Worm (Caenorhabditis elegans): Measurements from ENCODE around the gene K08D8.3.

K08D8.3 gene

ce11 chrIV:12942633-12943032, 36.2 kb upstream of the K08D8.3 start, which contains the start of gene dct-19:
dct-19 (plus strand) TSS chrIV:12942933.
- no peak for TF ChIP-seq jun-1 (tag; optimal IDR thresholded peaks at IDR 0.05)
- no peak for TF ChIP-seq zfp-3 (GFP tag; conservative IDR thresholded peaks at IDR 0.05)
- TF ChIP-seq lin-29 (GFP tag; IDR thresholded peaks at IDR 0.05), result no peak
- no peak for TF ChIP-seq fkh-10 (GFP tag; optimal IDR thresholded peaks at IDR 0.05)
- TF ChIP-seq zip-11 (GFP tag; IDR thresholded peaks at IDR 0.05), result no peak
- no peak for TF ChIP-seq dve-1 (tag; optimal IDR thresholded peaks at IDR 0.05; ENCODE audit: insufficient read depth)

DNA sequence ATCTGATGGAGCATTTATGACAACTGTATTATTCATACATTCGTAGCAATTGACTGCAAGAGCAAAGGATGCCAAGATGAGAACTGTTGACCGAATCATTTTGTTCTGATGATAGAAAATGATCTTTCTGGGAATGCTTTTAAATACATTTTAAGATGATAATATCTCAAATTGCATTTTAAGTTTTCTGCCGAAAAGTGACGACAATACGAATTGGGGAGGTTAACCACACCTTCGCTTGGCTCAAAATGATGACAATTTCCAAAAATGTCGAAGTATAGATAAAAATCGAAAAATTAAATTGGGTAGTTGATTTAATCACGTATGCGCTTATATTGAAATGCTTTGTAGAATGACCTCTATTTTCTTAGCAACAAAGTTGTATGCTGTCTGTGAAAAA, 34.8 kb upstream of the K08D8.3 start, which contains the start of gene dod-24:
dod-24 (minus strand) TSS at position 101 of the 400 bp plus-strand sequence.
- TF ChIP-seq rbr-2 (tag; optimal IDR thresholded peaks at IDR 0.05) (no peak), hlh-11 (tag; optimal IDR thresholded peaks at IDR 0.05) (no peak), hlh-30 (tag; optimal IDR thresholded peaks at IDR 0.05; ENCODE audit: insufficient read depth) (no peak), nhr-42 (GFP tag; IDR thresholded peaks at IDR 0.05) (no peak), ceh-32 (tag; optimal IDR thresholded peaks at IDR 0.05; ENCODE audit: poor library complexity) (no peak), T26A8.4 (GFP tag; IDR thresholded peaks at IDR 0.05) (no peak), madf-9 (GFP tag; conservative IDR thresholded peaks at IDR 0.05) (no peak), dmd-9 (GFP tag; IDR thresholded peaks at IDR 0.05) (no peak), lin-15B (tag; optimal IDR thresholded peaks at IDR 0.05) (no peak), mxl-3 (GFP tag; optimal IDR thresholded peaks at IDR 0.05) (no peak)

ce11 chrIV:12936221-12936776, 29.8 kb upstream of the K08D8.3 start, which contains the start of the genes cld-1 and dod-21:
cld-1 (minus strand) TSS chrIV:12936271.
dod-21 (plus strand) TSS chrIV:12936738.
- TF ChIP-seq daf-16 (GFP tag; optimal IDR thresholded peaks at IDR 0.05), result no peak
- TF ChIP-seq daf-16 (tag; optimal IDR thresholded peaks at IDR 0.05), result peak; percentile 47
- TF ChIP-seq nhr-42 (GFP tag; IDR thresholded peaks at IDR 0.05), result no peak
- TF ChIP-seq vab-7 (GFP tag; IDR thresholded peaks at IDR 0.05), result no peak
- TF ChIP-seq lin-38 (GFP tag; IDR thresholded peaks at IDR 0.05), result no peak
- TF ChIP-seq nhr-25 (tag; optimal IDR thresholded peaks at IDR 0.05; ENCODE audit: borderline replicate concordance, insufficient read depth), result no peak
- TF ChIP-seq spr-3 (GFP tag; optimal IDR thresholded peaks at IDR 0.05), result no peak
- no peak for TF ChIP-seq lir-3 (tag; optimal IDR thresholded peaks at IDR 0.05)
- no peak for TF ChIP-seq zfp-2 (tag; optimal IDR thresholded peaks at IDR 0.05)
- 0 out of 2 replicates have a peak, but pooled peaks have one; percentile 20 for TF ChIP-seq lin-1 (GFP tag; IDR thresholded peaks at IDR 0.05)
- TF ChIP-seq nhr-77 (tag; optimal IDR thresholded peaks at IDR 0.05), result peak; percentile 11
- TF ChIP-seq cey-2 (tag; optimal IDR thresholded peaks at IDR 0.05; ENCODE audit: borderline replicate concordance, insufficient read depth), result no peak
- no peak for TF ChIP-seq unc-130 (GFP tag; optimal IDR thresholded peaks at IDR 0.05)
- no peak for TF ChIP-seq ceh-20 (GFP tag; IDR thresholded peaks at IDR 0.05)
- no peak for TF ChIP-seq mes-2 (tag; optimal IDR thresholded peaks at IDR 0.05; ENCODE audit: poor library complexity, severe bottlenecking)
- TF ChIP-seq spr-1 (tag; optimal IDR thresholded peaks at IDR 0.05), result no peak
- TF ChIP-seq unc-39 (tag; optimal IDR thresholded peaks at IDR 0.05), result no peak
- no peak for TF ChIP-seq saeg-2 (GFP tag; IDR thresholded peaks at IDR 0.05)
- TF ChIP-seq unc-62 (GFP tag; optimal IDR thresholded peaks at IDR 0.05 in 1 of 2), result no peak
- no peak for TF ChIP-seq unc-62 (tag; optimal IDR thresholded peaks at IDR 0.05)
- TF ChIP-seq skn-1 (tag; optimal IDR thresholded peaks at IDR 0.05), result no peak
- no peak for TF ChIP-seq lin-13 (GFP tag; optimal IDR thresholded peaks at IDR 0.05)
- no peak for TF ChIP-seq nhr-111 (GFP tag; optimal IDR thresholded peaks at IDR 0.05)
- no peak for TF ChIP-seq Y75B8A.6 (GFP tag; IDR thresholded peaks at IDR 0.05)
- no peak for TF ChIP-seq madf-9 (GFP tag; conservative IDR thresholded peaks at IDR 0.05)
- TF ChIP-seq mdl-1 (tag; optimal IDR thresholded peaks at IDR 0.05), result no peak
- no peak for TF ChIP-seq fkh-10 (GFP tag; optimal IDR thresholded peaks at IDR 0.05)
- no peak for TF ChIP-seq ceh-82 (tag; optimal IDR thresholded peaks at IDR 0.05)
- TF ChIP-seq F10B5.3 (tag; optimal IDR thresholded peaks at IDR 0.05), result no peak
- no peak for TF ChIP-seq snpc-1.2 (GFP tag; IDR thresholded peaks at IDR 0.05)
- no peak for TF ChIP-seq hlh-30 (tag; optimal IDR thresholded peaks at IDR 0.05; ENCODE audit: insufficient read depth)
- no peak for TF ChIP-seq ceh-32 (tag; optimal IDR thresholded peaks at IDR 0.05; ENCODE audit: poor library complexity)
- peak; percentile 63 for TF ChIP-seq dve-1 (tag; optimal IDR thresholded peaks at IDR 0.05; ENCODE audit: insufficient read depth)
- TF ChIP-seq dmd-6 (GFP tag; IDR thresholded peaks at IDR 0.05), result peak; percentile 64
- no peak for TF ChIP-seq ces-1 (GFP tag; optimal IDR thresholded peaks at IDR 0.05)
- TF ChIP-seq php-3 (GFP tag; IDR thresholded peaks at IDR 0.05), result peak; percentile 48; the same call in 1 of the 2 replicates
